Worm (Caenorhabditis elegans) whole organism, L1 larva: ENCODE measurements around the gene F25B3.5.
A peak's percentile ranks its signal among the peaks of the same experiment; 100 is the strongest.

Experiments used
- ama-1 ChIP-seq: fragments of 150-350 bp; optimal IDR thresholded peaks from 2 replicates; lab custom pipeline; 2014
- egl-27 ChIP-seq, 2 experiments: fragments of 150-350 bp in 1 of 2; sonication (generic microtip); optimal IDR thresholded peaks; 3 replicates each; lab custom pipeline; 2017 to 2018; ENCODE audit warnings: missing biosample characterization in 2 of 2, missing genetic modification characterization in 2 of 2, missing genetic modification reagents in 2 of 2
- fkh-10 ChIP-seq: sonication (generic microtip); optimal IDR thresholded peaks from 2 replicates; lab custom pipeline; 2017; ENCODE audit warnings: missing biosample characterization, missing genetic modification reagents, missing genetic modification characterization
- lin-13 ChIP-seq: fragments of 150-350 bp; optimal IDR thresholded peaks from 2 replicates; lab custom pipeline; 2014; ENCODE audit warnings: missing biosample characterization, missing genetic modification reagents, missing genetic modification characterization
- lin-39 ChIP-seq: fragments of 150-350 bp; optimal IDR thresholded peaks from 2 replicates; lab custom pipeline; 2014; ENCODE audit warnings: missing biosample characterization, missing genetic modification reagents, missing genetic modification characterization
- nhr-11 ChIP-seq: fragments of 150-350 bp; optimal IDR thresholded peaks from 2 replicates; lab custom pipeline; 2014; ENCODE audit warnings: missing biosample characterization, missing genetic modification characterization
- nhr-28 ChIP-seq: fragments of 150-350 bp; optimal IDR thresholded peaks from 2 replicates; lab custom pipeline; 2014; ENCODE audit warnings: missing biosample characterization, missing genetic modification characterization
- nhr-76 ChIP-seq: sonication (generic microtip); optimal IDR thresholded peaks from 2 replicates; lab custom pipeline; 2017; ENCODE audit warnings: missing biosample characterization, missing genetic modification characterization
- pqm-1 ChIP-seq: sonication (generic microtip); optimal IDR thresholded peaks from 3 replicates; lab custom pipeline; 2017; ENCODE audit warnings: missing biosample characterization, missing genetic modification characterization
- sptf-1 ChIP-seq: fragments of 150-350 bp; optimal IDR thresholded peaks from 2 replicates; lab custom pipeline; 2014; ENCODE audit warnings: missing biosample characterization, missing genetic modification characterization
- sup-37 ChIP-seq: fragments of 200-800 bp; sonication (Bioruptor generic); optimal IDR thresholded peaks from 2 replicates; lab custom pipeline; 2018; ENCODE audit warnings: mild to moderate bottlenecking, missing genetic modification characterization, missing compliant biosample characterization
- unc-62 ChIP-seq: fragments of 150-350 bp; optimal IDR thresholded peaks from 2 replicates; lab custom pipeline; 2014; ENCODE audit warnings: missing biosample characterization, missing genetic modification reagents, missing genetic modification characterization
- unc-86 ChIP-seq: sonication (generic microtip); optimal IDR thresholded peaks from 2 replicates; lab custom pipeline; 2016; ENCODE audit warnings: missing genetic modification characterization, missing compliant biosample characterization

DNA sequence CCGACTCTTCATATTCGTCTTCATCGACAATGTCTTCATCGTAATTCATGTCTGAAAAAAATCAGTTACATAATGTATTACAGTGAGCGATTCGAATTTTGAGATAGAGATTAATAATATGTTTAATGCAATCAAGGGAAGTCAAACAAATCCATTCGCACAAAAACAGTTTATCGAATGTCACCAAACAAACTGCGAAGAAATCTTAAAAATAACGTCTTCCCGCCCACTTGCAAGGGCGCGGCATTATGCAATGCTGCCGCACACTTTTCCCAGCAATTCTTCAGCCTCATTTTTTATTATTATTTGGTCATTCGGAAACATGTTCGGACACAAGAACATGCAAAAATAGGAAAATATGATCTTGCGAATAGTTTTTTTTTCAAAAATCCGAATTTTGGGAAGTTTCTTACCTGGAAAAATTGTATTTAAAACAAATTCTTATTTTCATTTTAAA is 25.9 kb downstream of the F25B3.5 start, which contains the start of gene mdf-1:
- TF ChIP-seq nhr-11 (tag; lab: Kevin White, UChicago) = no peak
- TF ChIP-seq nhr-76 = no peak
- peak; percentile 32 for TF ChIP-seq unc-86
- no peak for TF ChIP-seq fkh-10 (GFP tag; lab: Kevin White, UChicago)
- TF ChIP-seq lin-13 (GFP tag; lab: Kevin White, UChicago) = peak; percentile 62
- TF ChIP-seq lin-39 (tag; lab: Kevin White, UChicago) = no peak
- no peak for TF ChIP-seq unc-62
- no peak for TF ChIP-seq nhr-28 (tag; lab: Kevin White, UChicago)
- TF ChIP-seq egl-27 (tag; optimal IDR thresholded peaks at IDR 0.05; lab: Kevin White, UChicago) = no peak
- TF ChIP-seq sup-37 (GFP tag; lab: Kevin White, UChicago) = no peak
- peak; percentile 29 for TF ChIP-seq ama-1
- no peak for TF ChIP-seq pqm-1 (tag; lab: Kevin White, UChicago)
- no peak for TF ChIP-seq sptf-1 (tag; lab: Kevin White, UChicago)
